Worm (Caenorhabditis elegans) whole organism, early embryonic: ENCODE data around the gene pgp-8.

Experiments used
- B0310.2 ChIP-seq: sonication (generic microtip); optimal IDR thresholded peaks from 2 replicates; lab custom pipeline; 2016; ENCODE audit warnings: mild to moderate bottlenecking, missing genetic modification characterization, missing compliant biosample characterization
- ama-1 ChIP-seq: fragments of 150-350 bp; optimal IDR thresholded peaks from 2 replicates; lab custom pipeline; 2014
- ceh-36 ChIP-seq: sonication (generic microtip); optimal IDR thresholded peaks from 2 replicates; lab custom pipeline; 2016; ENCODE audit warnings: missing genetic modification characterization, inconsistent platforms, missing compliant biosample characterization
- flt-1 ChIP-seq: fragments of 200-800 bp; sonication (Bioruptor generic); IDR thresholded peaks from 2 replicates; pipeline ENCODE4 v1.3.6; 2022; ENCODE audit warnings: missing genetic modification characterization, missing compliant biosample characterization
- hmg-4 ChIP-seq: fragments of 200-800 bp; sonication (Bioruptor generic); optimal IDR thresholded peaks from 2 replicates; lab custom pipeline; 2018; ENCODE audit warnings: mild to moderate bottlenecking, missing genetic modification characterization, missing compliant biosample characterization
- hnd-1 ChIP-seq: sonication (generic microtip); optimal IDR thresholded peaks from 2 replicates; lab custom pipeline; 2016; ENCODE audit warnings: missing genetic modification characterization, missing compliant biosample characterization
- pes-1 ChIP-seq: fragments of 200-800 bp; sonication (Bioruptor generic); IDR thresholded peaks from 2 replicates; pipeline ENCODE4 v1.3.6; 2022; ENCODE audit warnings: missing genetic modification reagents, missing genetic modification characterization, missing compliant biosample characterization
- scrt-1 ChIP-seq: fragments of 200-800 bp; sonication (Bioruptor generic); IDR thresholded peaks from 2 replicates; pipeline ENCODE4 v1.3.6; 2022; ENCODE audit warnings: missing genetic modification characterization, missing compliant biosample characterization
- sea-1 ChIP-seq: fragments of 200-800 bp; sonication (Bioruptor generic); conservative IDR thresholded peaks from 2 replicates; pipeline ENCODE4 v1.3.6; 2022; ENCODE audit warnings: missing genetic modification characterization, missing compliant biosample characterization
- tbx-11 ChIP-seq: fragments of 200-800 bp; sonication (Bioruptor generic); IDR thresholded peaks from 2 replicates; pipeline ENCODE4 v1.3.6; 2022; ENCODE audit warnings: missing genetic modification characterization, missing compliant biosample characterization
- tbx-37 ChIP-seq: fragments of 200-800 bp; sonication (Bioruptor generic); conservative IDR thresholded peaks from 2 replicates; pipeline ENCODE4 v1.3.6; 2022; ENCODE audit warnings: missing genetic modification reagents, missing genetic modification characterization, missing compliant biosample characterization

- no peak for TF ChIP-seq ama-1 (lab: Kevin White, UChicago)
- TF ChIP-seq tbx-11 (GFP tag; lab: Robert Waterston, UW): no peak
- no peak for TF ChIP-seq B0310.2 (tag; lab: Kevin White, UChicago)
- TF ChIP-seq ceh-36: no peak
- no peak for TF ChIP-seq scrt-1
- TF ChIP-seq pes-1 (GFP tag; lab: Robert Waterston, UW): no peak
- TF ChIP-seq sea-1 (GFP tag; lab: Robert Waterston, UW): no peak
- TF ChIP-seq hnd-1 (tag; lab: Kevin White, UChicago): no peak
- TF ChIP-seq flt-1 (GFP tag; lab: Robert Waterston, UW): no peak
- no peak for TF ChIP-seq hmg-4
- no peak for TF ChIP-seq tbx-37 (GFP tag; lab: Robert Waterston, UW)
These were observed 2.5 kb downstream of the pgp-8 start for ce11 chrX:10861673-10862072.
